Worm (Caenorhabditis elegans): ENCODE data around the gene C47E12.14.

ce11 chrIV:10003372-10003771 is 27.2 kb upstream of the C47E12.14 start, which contains the start of the genes C47E12.2 and sars-1:
- TF ChIP-seq skn-1 (tag; optimal IDR thresholded peaks at IDR 0.05) = no peak
- no peak for TF ChIP-seq unc-39 (tag; optimal IDR thresholded peaks at IDR 0.05)
- TF ChIP-seq nhr-77 (tag; optimal IDR thresholded peaks at IDR 0.05) = no peak
- TF ChIP-seq nhr-237 (tag; optimal IDR thresholded peaks at IDR 0.05) = no peak
- no peak for TF ChIP-seq elt-1 (tag; optimal IDR thresholded peaks at IDR 0.05)
- no peak for TF ChIP-seq ama-1 (optimal IDR thresholded peaks at IDR 0.05)
